Fruit fly (Drosophila melanogaster) whole organism, wandering third instar larva: ENCODE results near the gene CG14309.

Experiments used
- Abd-B ChIP-seq: fragments of >200 bp; optimal IDR thresholded peaks from 2 replicates; lab custom pipeline; 2017; ENCODE audit warnings: missing biosample characterization, missing genetic modification characterization
- CG32264 ChIP-seq: fragments of 200-800 bp; sonication (Bioruptor generic); optimal IDR thresholded peaks from 2 replicates; lab custom pipeline; 2016; ENCODE audit warnings: missing biosample characterization, missing genetic modification characterization
- CG9705 ChIP-seq: fragments of 200-800 bp; sonication (Bioruptor generic); optimal IDR thresholded peaks from 2 replicates; lab custom pipeline; 2018; ENCODE audit warnings: missing biosample characterization, mild to moderate bottlenecking, missing genetic modification characterization
- CrebA ChIP-seq: fragments of 200-800 bp; sonication (Bioruptor generic); optimal IDR thresholded peaks from 2 replicates; lab custom pipeline; 2016; ENCODE audit warnings: missing biosample characterization, mild to moderate bottlenecking, missing genetic modification characterization, borderline replicate concordance
- Dfd ChIP-seq: fragments of >200 bp; optimal IDR thresholded peaks from 2 replicates; lab custom pipeline; 2017; ENCODE audit warnings: missing biosample characterization, missing genetic modification characterization
- Dif ChIP-seq: fragments of 200-275, 200-300 bp; sonication (Bioruptor generic); optimal IDR thresholded peaks from 2 replicates; lab custom pipeline; 2018; ENCODE audit warnings: missing biosample characterization, missing genetic modification characterization; ENCODE audit not compliant: partially characterized antibody
- GATAd ChIP-seq: sonication (Bioruptor generic); optimal IDR thresholded peaks from 2 replicates; lab custom pipeline; 2016; ENCODE audit warnings: missing biosample characterization, missing genetic modification characterization
- HLH106 ChIP-seq: fragments of 200-800 bp; optimal IDR thresholded peaks from 3 replicates; lab custom pipeline; 2019; ENCODE audit warnings: missing biosample characterization, mild to moderate bottlenecking, missing genetic modification characterization, moderate library complexity
- Hnf4 ChIP-seq: fragments of 200-800 bp; sonication (Bioruptor generic); optimal IDR thresholded peaks from 2 replicates; lab custom pipeline; 2016; ENCODE audit warnings: missing biosample characterization, mild to moderate bottlenecking, missing genetic modification characterization
- Hr78 ChIP-seq: fragments of >200 bp; optimal IDR thresholded peaks from 2 replicates; lab custom pipeline; 2017; ENCODE audit warnings: missing biosample characterization, missing genetic modification characterization
- Hr83 ChIP-seq: fragments of 200-300 bp; sonication (Bioruptor generic); optimal IDR thresholded peaks from 2 replicates; lab custom pipeline; 2016; ENCODE audit warnings: missing biosample characterization, mild to moderate bottlenecking, missing genetic modification characterization, moderate library complexity; ENCODE audit not compliant: poor library complexity, severe bottlenecking
- Jra ChIP-seq: sonication (Bioruptor generic); optimal IDR thresholded peaks from 2 replicates; lab custom pipeline; 2016; ENCODE audit warnings: missing biosample characterization, missing genetic modification characterization
- Mio ChIP-seq: sonication (Bioruptor generic); optimal IDR thresholded peaks from 2 replicates; lab custom pipeline; 2016; ENCODE audit warnings: missing biosample characterization, missing genetic modification characterization
- Myc ChIP-seq: fragments of >200 bp; optimal IDR thresholded peaks from 2 replicates; lab custom pipeline; 2017
- N ChIP-seq: fragments of >200 bp; optimal IDR thresholded peaks from 2 replicates; lab custom pipeline; 2018; ENCODE audit warnings: missing biosample characterization, missing external identifiers, missing genetic modification characterization
- OdsH ChIP-seq: fragments of 200-800 bp; sonication (Bioruptor generic); optimal IDR thresholded peaks from 2 replicates; lab custom pipeline; 2016; ENCODE audit warnings: missing biosample characterization, mild to moderate bottlenecking, missing genetic modification characterization
- Rel ChIP-seq, 2 experiments: fragments of 200-800 bp; sonication (Bioruptor generic) in 1 of 2; optimal IDR thresholded peaks; 2 replicates in 1 of 2; 3 replicates in 1 of 2; lab custom pipeline; 2016 to 2019; ENCODE audit warnings: mild to moderate bottlenecking in 2 of 2, missing biosample characterization in 2 of 2, missing genetic modification characterization in 2 of 2, moderate library complexity in 1 of 2
- Sp1 ChIP-seq: fragments of 200-800 bp; sonication (Bioruptor generic); optimal IDR thresholded peaks from 3 replicates; lab custom pipeline; 2019; ENCODE audit warnings: missing biosample characterization, mild to moderate bottlenecking, missing genetic modification characterization, moderate library complexity
- Vsx2 ChIP-seq: fragments of 200-300, 225-300 bp; sonication (Bioruptor generic); optimal IDR thresholded peaks from 2 replicates; lab custom pipeline; 2018; ENCODE audit warnings: missing biosample characterization, missing genetic modification characterization; ENCODE audit not compliant: partially characterized antibody
- br ChIP-seq: fragments of 200-800 bp; sonication (Bioruptor generic); optimal IDR thresholded peaks from 2 replicates; lab custom pipeline; 2016; ENCODE audit warnings: missing biosample characterization, missing genetic modification characterization
- brk ChIP-seq: fragments of 200-800 bp; sonication (Bioruptor generic); optimal IDR thresholded peaks from 2 replicates; lab custom pipeline; 2016; ENCODE audit warnings: missing biosample characterization, mild to moderate bottlenecking, missing genetic modification characterization
- dl ChIP-seq, 2 experiments: fragments of 175-275, 200-275 bp in 1 of 2; fragments of 200-275 bp in 1 of 2; sonication (Bioruptor generic); optimal IDR thresholded peaks; lab custom pipeline; 2018; ENCODE audit warnings: mild to moderate bottlenecking in 2 of 2, missing biosample characterization in 2 of 2, missing genetic modification characterization in 2 of 2, moderate library complexity in 2 of 2; ENCODE audit not compliant: partially characterized antibody in 2 of 2, insufficient read depth in 1 of 2
- dmrt93B ChIP-seq: fragments of 200-800 bp; sonication (Bioruptor generic); optimal IDR thresholded peaks from 2 replicates; lab custom pipeline; 2018; ENCODE audit warnings: missing biosample characterization, mild to moderate bottlenecking, missing genetic modification characterization
- dsf ChIP-seq: sonication (Bioruptor generic); optimal IDR thresholded peaks from 2 replicates; lab custom pipeline; 2016; ENCODE audit warnings: missing biosample characterization, missing genetic modification characterization, borderline replicate concordance
- ey ChIP-seq: fragments of 200-800 bp; sonication (Bioruptor generic); optimal IDR thresholded peaks from 2 replicates; lab custom pipeline; 2016; ENCODE audit warnings: missing biosample characterization, missing genetic modification characterization
- foxo ChIP-seq, 2 experiments: fragments of 200-800 bp; sonication (Bioruptor generic); optimal IDR thresholded peaks; 2 replicates in 1 of 2; 3 replicates in 1 of 2; lab custom pipeline; 2016 to 2017; ENCODE audit warnings: missing biosample characterization in 2 of 2, missing genetic modification characterization in 2 of 2
- fru ChIP-seq: fragments of 200-800 bp; sonication (Bioruptor generic); optimal IDR thresholded peaks from 3 replicates; lab custom pipeline; 2016; ENCODE audit warnings: missing biosample characterization, mild to moderate bottlenecking, missing genetic modification characterization
- h ChIP-seq: fragments of 200-800 bp; sonication (Bioruptor generic); optimal IDR thresholded peaks from 3 replicates; lab custom pipeline; 2016; ENCODE audit warnings: missing biosample characterization, mild to moderate bottlenecking, missing genetic modification characterization
- jim ChIP-seq: fragments of 175-275, 200-325 bp; sonication (Bioruptor generic); optimal IDR thresholded peaks from 2 replicates; lab custom pipeline; 2016; ENCODE audit warnings: missing biosample characterization, mild to moderate bottlenecking, missing genetic modification characterization
- lola ChIP-seq: fragments of >200 bp; optimal IDR thresholded peaks from 2 replicates; lab custom pipeline; 2017; ENCODE audit warnings: missing biosample characterization, missing genetic modification characterization
- pan ChIP-seq: fragments of >200 bp; optimal IDR thresholded peaks from 2 replicates; lab custom pipeline; 2017
- psq ChIP-seq: fragments of 200-800 bp; sonication (Bioruptor generic); optimal IDR thresholded peaks from 3 replicates; lab custom pipeline; 2017; ENCODE audit warnings: missing biosample characterization, mild to moderate bottlenecking, missing genetic modification characterization, moderate library complexity
- rgr ChIP-seq: fragments of 200-800 bp; sonication (Bioruptor generic); optimal IDR thresholded peaks from 3 replicates; lab custom pipeline; 2016; ENCODE audit warnings: missing biosample characterization, mild to moderate bottlenecking, missing genetic modification characterization
- sage ChIP-seq: fragments of 200-800 bp; sonication (Bioruptor generic); optimal IDR thresholded peaks from 2 replicates; lab custom pipeline; 2016; ENCODE audit warnings: missing biosample characterization, mild to moderate bottlenecking, missing genetic modification characterization
- sv ChIP-seq: fragments of 200-800 bp; sonication (Bioruptor generic); optimal IDR thresholded peaks from 3 replicates; lab custom pipeline; 2016; ENCODE audit warnings: missing biosample characterization, missing genetic modification characterization
- tai ChIP-seq: sonication (Bioruptor generic); optimal IDR thresholded peaks from 2 replicates; lab custom pipeline; 2016; ENCODE audit warnings: missing biosample characterization, missing genetic modification characterization
- usp ChIP-seq: fragments of >200 bp; optimal IDR thresholded peaks from 2 replicates; lab custom pipeline; 2017; ENCODE audit warnings: missing biosample characterization, missing genetic modification characterization
- woc ChIP-seq: sonication (Bioruptor generic); optimal IDR thresholded peaks from 2 replicates; lab custom pipeline; 2016; ENCODE audit warnings: missing biosample characterization, mild to moderate bottlenecking, missing genetic modification characterization

Gene CG14309

dm6 chr3R:18412279-18413214 is 27.7 kb upstream of the CG14309 start, which contains the start of gene CG31122 (continued):
- no peak for TF ChIP-seq Sp1
- peak; percentile 60 for TF ChIP-seq h (GFP tag; lab: Kevin White, UChicago)

- no peak for TF ChIP-seq Hr83 (GFP tag; lab: Kevin White, UChicago)
- TF ChIP-seq lola (GFP tag; lab: Kevin White, UChicago): no peak
Observed at dm6 chr3R:18411205-18411749, 26.4 kb upstream of the CG14309 start, which contains the start of gene CG10864. Gene CG10864 (minus strand): TSS chr3R:18411631.

DNA sequence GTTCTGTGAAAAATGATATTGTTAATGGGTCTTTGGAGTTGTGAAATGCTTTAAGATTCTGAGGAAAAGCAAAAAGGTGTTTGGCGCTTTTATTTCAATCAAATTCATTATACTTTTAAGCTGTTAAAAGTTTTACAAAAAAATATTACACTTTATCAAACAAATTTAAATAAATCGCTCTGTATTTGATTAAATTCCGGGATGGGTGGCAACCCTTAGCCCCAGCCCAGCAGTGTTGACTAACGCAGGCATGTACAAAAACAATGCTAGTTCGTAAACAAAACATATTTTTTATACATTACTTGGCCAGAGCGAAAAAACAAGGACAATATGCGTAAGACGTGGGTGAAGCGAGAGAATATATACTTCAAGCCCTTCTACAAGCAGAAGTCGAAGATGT is 19.8 kb upstream of the CG14309 start, which contains the start of gene CG7685:
Gene CG7685 (plus strand): TSS at position 228 of the 400 bp plus-strand sequence.
- TF ChIP-seq br (peak; percentile 80), Rel (GFP tag; optimal IDR thresholded peaks at IDR 0.05; lab: Kevin White, UChicago) (no peak), Rel (tag; optimal IDR thresholded peaks at IDR 0.05; lab: Kevin White, UChicago) (peak; percentile 54), jim (GFP tag; lab: Kevin White, UChicago) (no peak), Mio (GFP tag; lab: Kevin White, UChicago) (peak; percentile 15), Myc (lab: Kevin White, UChicago) (no peak), brk (no peak), Hr78 (GFP tag; lab: Kevin White, UChicago) (no peak), h (GFP tag; lab: Kevin White, UChicago) (peak; percentile 76), fru (peak; percentile 68), Hr83 (GFP tag; lab: Kevin White, UChicago) (peak; percentile 86), HLH106 (tag; lab: Kevin White, UChicago) (peak; percentile 69), dsf (GFP tag; lab: Kevin White, UChicago) (peak; percentile 18), CG32264 (GFP tag; lab: Kevin White, UChicago) (peak; percentile 47), N (GFP tag; lab: Kevin White, UChicago) (no peak), tai (no peak), ey (GFP tag; lab: Kevin White, UChicago) (peak; percentile 68), sage (GFP tag; lab: Kevin White, UChicago) (no peak), dl (GFP tag; optimal IDR thresholded peaks at IDR 0.05; lab: Kevin White, UChicago; ENCODE audit: insufficient read depth in 1 of 2, partially characterized antibody in 2 of 2) (no peak), sv (GFP tag; lab: Kevin White, UChicago) (peak; percentile 43), CG9705 (GFP tag; lab: Kevin White, UChicago) (peak; percentile 71), Dfd (no peak), foxo (GFP tag; optimal IDR thresholded peaks at IDR 0.05; lab: Kevin White, UChicago) (peak in 1 of 2 experiments; percentile 80), GATAd (GFP tag; lab: Kevin White, UChicago) (no peak), Jra (peak; percentile 82), CrebA (GFP tag; lab: Kevin White, UChicago) (no peak), pan (lab: Kevin White, UChicago) (no peak), Abd-B (no peak), psq (peak; percentile 22), Dif (no peak), woc (GFP tag; lab: Kevin White, UChicago) (peak; percentile 72), lola (GFP tag; lab: Kevin White, UChicago) (no peak), Vsx2 (no peak), Hnf4 (GFP tag; lab: Kevin White, UChicago) (peak; percentile 92), dmrt93B (GFP tag; lab: Kevin White, UChicago) (no peak), usp (GFP tag; lab: Kevin White, UChicago) (no peak), OdsH (GFP tag; lab: Kevin White, UChicago) (peak; percentile 62), Sp1 (peak; percentile 74), rgr (GFP tag; lab: Kevin White, UChicago) (peak; percentile 81)
- TF ChIP-seq, all 38 proteins: peak for 20
